Worm (Caenorhabditis elegans) whole organism, L4 larva: ENCODE results near the gene Y39A1A.20.

Experiments used
- R02D3.7 ChIP-seq: fragments of 150-350 bp; sonication (generic microtip); optimal IDR thresholded peaks from 3 replicates; lab custom pipeline; 2014; ENCODE audit warnings: missing biosample characterization, missing genetic modification characterization
- aly-2 ChIP-seq: sonication (generic microtip); optimal IDR thresholded peaks from 2 replicates; lab custom pipeline; 2018; ENCODE audit warnings: missing biosample characterization, missing genetic modification characterization
- ama-1 ChIP-seq: fragments of 150-350 bp; optimal IDR thresholded peaks from 2 replicates; lab custom pipeline; 2014; ENCODE audit warnings: inconsistent platforms, mixed read lengths
- attf-4 ChIP-seq: sonication (generic microtip); optimal IDR thresholded peaks from 3 replicates; lab custom pipeline; 2017; ENCODE audit warnings: missing biosample characterization, missing genetic modification characterization
- ceh-82 ChIP-seq: sonication (generic microtip); optimal IDR thresholded peaks from 2 replicates; lab custom pipeline; 2017; ENCODE audit warnings: missing biosample characterization, missing genetic modification characterization
- ctbp-1 ChIP-seq: fragments of 200-800 bp; sonication (Bioruptor generic); IDR thresholded peaks from 2 replicates; pipeline ENCODE4 v1.3.6; 2022; ENCODE audit warnings: missing genetic modification reagents, missing genetic modification characterization, missing compliant biosample characterization
- daf-19 ChIP-seq: fragments of 200-800 bp; sonication (Bioruptor generic); conservative IDR thresholded peaks from 2 replicates; pipeline ENCODE4 v1.3.6; 2022; ENCODE audit warnings: missing genetic modification characterization, missing compliant biosample characterization
- dpl-1 ChIP-seq: fragments of 150-350 bp; optimal IDR thresholded peaks from 2 replicates; lab custom pipeline; 2014; ENCODE audit warnings: missing biosample characterization, missing genetic modification reagents, missing genetic modification characterization
- dve-1 ChIP-seq: sonication (generic microtip); optimal IDR thresholded peaks from 2 replicates; lab custom pipeline; 2017; ENCODE audit warnings: antibody characterized with exemption, mild to moderate bottlenecking, missing genetic modification characterization, missing compliant biosample characterization; ENCODE audit not compliant: insufficient read depth
- egl-43 ChIP-seq: fragments of 200-800 bp; sonication (Bioruptor generic); IDR thresholded peaks from 2 replicates; pipeline ENCODE4 v1.3.6; 2022; ENCODE audit warnings: missing genetic modification reagents, missing genetic modification characterization, missing compliant biosample characterization
- pqm-1 ChIP-seq: sonication (generic microtip); optimal IDR thresholded peaks from 2 replicates; lab custom pipeline; 2017; ENCODE audit warnings: missing biosample characterization, missing genetic modification characterization
- unc-62 ChIP-seq, 3 experiments: fragments of 150-350 bp in 1 of 3; sonication (generic microtip); optimal IDR thresholded peaks in 2 of 3; peaks in 1 of 3; 1 replicate in 1 of 3; 2 replicates in 2 of 3; lab custom pipeline; 2014 to 2017; ENCODE audit warnings: missing biosample characterization in 3 of 3, missing genetic modification characterization in 3 of 3, missing genetic modification reagents in 3 of 3, missing genotype in 1 of 3

ce11 chrIII:10708484-10708883 lies 8.1 kb upstream of the Y39A1A.20 start:
- TF ChIP-seq pqm-1 (tag; lab: Kevin White, UChicago) (no peak), unc-62 (GFP tag; optimal IDR thresholded peaks at IDR 0.05 in 1 of 2; lab: Kevin White, UChicago) (no peak), unc-62 (tag; optimal IDR thresholded peaks at IDR 0.05; lab: Kevin White, UChicago) (no peak), R02D3.7 (tag; lab: Kevin White, UChicago) (no peak), egl-43 (GFP tag; lab: Robert Waterston, UW) (no peak), daf-19 (GFP tag; lab: Robert Waterston, UW) (no peak), aly-2 (tag; lab: Kevin White, UChicago) (no peak), dve-1 (tag; lab: Kevin White, UChicago) (no peak), dpl-1 (GFP tag; lab: Kevin White, UChicago) (no peak), attf-4 (no peak), ama-1 (no peak), ceh-82 (tag; lab: Kevin White, UChicago) (no peak), ctbp-1 (GFP tag; lab: Robert Waterston, UW) (no peak)
